Fruit fly (Drosophila melanogaster) whole organism, wandering third instar larva: ENCODE results near the gene Stat92E.
A peak's percentile ranks its signal among the peaks of the same experiment; 100 is the strongest.

Experiments
- Abd-B ChIP-seq: fragments of >200 bp; optimal IDR thresholded peaks from 2 replicates; lab custom pipeline; 2017; ENCODE audit warnings: missing biosample characterization, missing genetic modification characterization
- CG32264 ChIP-seq: fragments of 200-800 bp; sonication (Bioruptor generic); optimal IDR thresholded peaks from 2 replicates; lab custom pipeline; 2016; ENCODE audit warnings: missing biosample characterization, missing genetic modification characterization
- CG9705 ChIP-seq: fragments of 200-800 bp; sonication (Bioruptor generic); optimal IDR thresholded peaks from 2 replicates; lab custom pipeline; 2018; ENCODE audit warnings: missing biosample characterization, mild to moderate bottlenecking, missing genetic modification characterization
- CrebA ChIP-seq: fragments of 200-800 bp; sonication (Bioruptor generic); optimal IDR thresholded peaks from 2 replicates; lab custom pipeline; 2016; ENCODE audit warnings: missing biosample characterization, mild to moderate bottlenecking, missing genetic modification characterization, borderline replicate concordance
- Dfd ChIP-seq: fragments of >200 bp; optimal IDR thresholded peaks from 2 replicates; lab custom pipeline; 2017; ENCODE audit warnings: missing biosample characterization, missing genetic modification characterization
- Dif ChIP-seq: fragments of 200-275, 200-300 bp; sonication (Bioruptor generic); optimal IDR thresholded peaks from 2 replicates; lab custom pipeline; 2018; ENCODE audit warnings: missing biosample characterization, missing genetic modification characterization; ENCODE audit not compliant: partially characterized antibody
- GATAd ChIP-seq: sonication (Bioruptor generic); optimal IDR thresholded peaks from 2 replicates; lab custom pipeline; 2016; ENCODE audit warnings: missing biosample characterization, missing genetic modification characterization
- HLH106 ChIP-seq: fragments of 200-800 bp; optimal IDR thresholded peaks from 3 replicates; lab custom pipeline; 2019; ENCODE audit warnings: missing biosample characterization, mild to moderate bottlenecking, missing genetic modification characterization, moderate library complexity
- Hnf4 ChIP-seq: fragments of 200-800 bp; sonication (Bioruptor generic); optimal IDR thresholded peaks from 2 replicates; lab custom pipeline; 2016; ENCODE audit warnings: missing biosample characterization, mild to moderate bottlenecking, missing genetic modification characterization
- Hr78 ChIP-seq: fragments of >200 bp; optimal IDR thresholded peaks from 2 replicates; lab custom pipeline; 2017; ENCODE audit warnings: missing biosample characterization, missing genetic modification characterization
- Hr83 ChIP-seq: fragments of 200-300 bp; sonication (Bioruptor generic); optimal IDR thresholded peaks from 2 replicates; lab custom pipeline; 2016; ENCODE audit warnings: missing biosample characterization, mild to moderate bottlenecking, missing genetic modification characterization, moderate library complexity; ENCODE audit not compliant: poor library complexity, severe bottlenecking
- Jra ChIP-seq: sonication (Bioruptor generic); optimal IDR thresholded peaks from 2 replicates; lab custom pipeline; 2016; ENCODE audit warnings: missing biosample characterization, missing genetic modification characterization
- Mio ChIP-seq: sonication (Bioruptor generic); optimal IDR thresholded peaks from 2 replicates; lab custom pipeline; 2016; ENCODE audit warnings: missing biosample characterization, missing genetic modification characterization
- Myc ChIP-seq: fragments of >200 bp; optimal IDR thresholded peaks from 2 replicates; lab custom pipeline; 2017
- N ChIP-seq: fragments of >200 bp; optimal IDR thresholded peaks from 2 replicates; lab custom pipeline; 2018; ENCODE audit warnings: missing biosample characterization, missing external identifiers, missing genetic modification characterization
- OdsH ChIP-seq: fragments of 200-800 bp; sonication (Bioruptor generic); optimal IDR thresholded peaks from 2 replicates; lab custom pipeline; 2016; ENCODE audit warnings: missing biosample characterization, mild to moderate bottlenecking, missing genetic modification characterization
- Rel ChIP-seq, 2 experiments: fragments of 200-800 bp; sonication (Bioruptor generic) in 1 of 2; optimal IDR thresholded peaks; 2 replicates in 1 of 2; 3 replicates in 1 of 2; lab custom pipeline; 2016 to 2019; ENCODE audit warnings: mild to moderate bottlenecking in 2 of 2, missing biosample characterization in 2 of 2, missing genetic modification characterization in 2 of 2, moderate library complexity in 1 of 2
- Sp1 ChIP-seq: fragments of 200-800 bp; sonication (Bioruptor generic); optimal IDR thresholded peaks from 3 replicates; lab custom pipeline; 2019; ENCODE audit warnings: missing biosample characterization, mild to moderate bottlenecking, missing genetic modification characterization, moderate library complexity
- Vsx2 ChIP-seq: fragments of 200-300, 225-300 bp; sonication (Bioruptor generic); optimal IDR thresholded peaks from 2 replicates; lab custom pipeline; 2018; ENCODE audit warnings: missing biosample characterization, missing genetic modification characterization; ENCODE audit not compliant: partially characterized antibody
- br ChIP-seq: fragments of 200-800 bp; sonication (Bioruptor generic); optimal IDR thresholded peaks from 2 replicates; lab custom pipeline; 2016; ENCODE audit warnings: missing biosample characterization, missing genetic modification characterization
- brk ChIP-seq: fragments of 200-800 bp; sonication (Bioruptor generic); optimal IDR thresholded peaks from 2 replicates; lab custom pipeline; 2016; ENCODE audit warnings: missing biosample characterization, mild to moderate bottlenecking, missing genetic modification characterization
- dl ChIP-seq, 2 experiments: fragments of 175-275, 200-275 bp in 1 of 2; fragments of 200-275 bp in 1 of 2; sonication (Bioruptor generic); optimal IDR thresholded peaks; lab custom pipeline; 2018; ENCODE audit warnings: mild to moderate bottlenecking in 2 of 2, missing biosample characterization in 2 of 2, missing genetic modification characterization in 2 of 2, moderate library complexity in 2 of 2; ENCODE audit not compliant: partially characterized antibody in 2 of 2, insufficient read depth in 1 of 2
- dmrt93B ChIP-seq: fragments of 200-800 bp; sonication (Bioruptor generic); optimal IDR thresholded peaks from 2 replicates; lab custom pipeline; 2018; ENCODE audit warnings: missing biosample characterization, mild to moderate bottlenecking, missing genetic modification characterization
- dsf ChIP-seq: sonication (Bioruptor generic); optimal IDR thresholded peaks from 2 replicates; lab custom pipeline; 2016; ENCODE audit warnings: missing biosample characterization, missing genetic modification characterization, borderline replicate concordance
- ey ChIP-seq: fragments of 200-800 bp; sonication (Bioruptor generic); optimal IDR thresholded peaks from 2 replicates; lab custom pipeline; 2016; ENCODE audit warnings: missing biosample characterization, missing genetic modification characterization
- foxo ChIP-seq, 2 experiments: fragments of 200-800 bp; sonication (Bioruptor generic); optimal IDR thresholded peaks; 2 replicates in 1 of 2; 3 replicates in 1 of 2; lab custom pipeline; 2016 to 2017; ENCODE audit warnings: missing biosample characterization in 2 of 2, missing genetic modification characterization in 2 of 2
- fru ChIP-seq: fragments of 200-800 bp; sonication (Bioruptor generic); optimal IDR thresholded peaks from 3 replicates; lab custom pipeline; 2016; ENCODE audit warnings: missing biosample characterization, mild to moderate bottlenecking, missing genetic modification characterization
- h ChIP-seq: fragments of 200-800 bp; sonication (Bioruptor generic); optimal IDR thresholded peaks from 3 replicates; lab custom pipeline; 2016; ENCODE audit warnings: missing biosample characterization, mild to moderate bottlenecking, missing genetic modification characterization
- jim ChIP-seq: fragments of 175-275, 200-325 bp; sonication (Bioruptor generic); optimal IDR thresholded peaks from 2 replicates; lab custom pipeline; 2016; ENCODE audit warnings: missing biosample characterization, mild to moderate bottlenecking, missing genetic modification characterization
- lola ChIP-seq: fragments of >200 bp; optimal IDR thresholded peaks from 2 replicates; lab custom pipeline; 2017; ENCODE audit warnings: missing biosample characterization, missing genetic modification characterization
- pan ChIP-seq: fragments of >200 bp; optimal IDR thresholded peaks from 2 replicates; lab custom pipeline; 2017
- psq ChIP-seq: fragments of 200-800 bp; sonication (Bioruptor generic); optimal IDR thresholded peaks from 3 replicates; lab custom pipeline; 2017; ENCODE audit warnings: missing biosample characterization, mild to moderate bottlenecking, missing genetic modification characterization, moderate library complexity
- rgr ChIP-seq: fragments of 200-800 bp; sonication (Bioruptor generic); optimal IDR thresholded peaks from 3 replicates; lab custom pipeline; 2016; ENCODE audit warnings: missing biosample characterization, mild to moderate bottlenecking, missing genetic modification characterization
- sage ChIP-seq: fragments of 200-800 bp; sonication (Bioruptor generic); optimal IDR thresholded peaks from 2 replicates; lab custom pipeline; 2016; ENCODE audit warnings: missing biosample characterization, mild to moderate bottlenecking, missing genetic modification characterization
- sv ChIP-seq: fragments of 200-800 bp; sonication (Bioruptor generic); optimal IDR thresholded peaks from 3 replicates; lab custom pipeline; 2016; ENCODE audit warnings: missing biosample characterization, missing genetic modification characterization
- tai ChIP-seq: sonication (Bioruptor generic); optimal IDR thresholded peaks from 2 replicates; lab custom pipeline; 2016; ENCODE audit warnings: missing biosample characterization, missing genetic modification characterization
- usp ChIP-seq: fragments of >200 bp; optimal IDR thresholded peaks from 2 replicates; lab custom pipeline; 2017; ENCODE audit warnings: missing biosample characterization, missing genetic modification characterization
- woc ChIP-seq: sonication (Bioruptor generic); optimal IDR thresholded peaks from 2 replicates; lab custom pipeline; 2016; ENCODE audit warnings: missing biosample characterization, mild to moderate bottlenecking, missing genetic modification characterization

Gene Stat92E

dm6 chr3R:20579816-20580215 is 27.7 kb upstream of the Stat92E start, which contains the start of the genes EloB and Srp14 (continued):
- TF ChIP-seq dmrt93B (GFP tag; lab: Kevin White, UChicago) (no peak), Jra (GFP tag; lab: Kevin White, UChicago) (peak; percentile 92), CrebA (GFP tag; lab: Kevin White, UChicago) (no peak), HLH106 (peak; percentile 87), GATAd (GFP tag; lab: Kevin White, UChicago) (no peak), Dif (GFP tag; lab: Kevin White, UChicago) (no peak), sage (GFP tag; lab: Kevin White, UChicago) (no peak)

- no peak for TF ChIP-seq N
- TF ChIP-seq Abd-B (GFP tag; lab: Kevin White, UChicago): no peak
- no peak for TF ChIP-seq brk (GFP tag; lab: Kevin White, UChicago)
Measured at dm6 chr3R:20576789-20577188, 24.7 kb upstream of the Stat92E start, which contains the start of the genes TFAM and CG5412. TSS of gene TFAM (minus strand) at chr3R:20577010. TSS of gene CG5412 (plus strand) at chr3R:20577053.

dm6 chr3R:20574535-20574980 is 22.4 kb upstream of the Stat92E start:
- peak; percentile 3 for TF ChIP-seq ey (GFP tag; lab: Kevin White, UChicago)
- no peak for TF ChIP-seq N
- TF ChIP-seq GATAd (GFP tag; lab: Kevin White, UChicago): no peak
- no peak for TF ChIP-seq Jra (GFP tag; lab: Kevin White, UChicago)
- no peak for TF ChIP-seq sage (GFP tag; lab: Kevin White, UChicago)
- no peak for TF ChIP-seq pan (lab: Kevin White, UChicago)
- TF ChIP-seq CG9705 (GFP tag; lab: Kevin White, UChicago): no peak
- no peak for TF ChIP-seq Vsx2 (GFP tag; lab: Kevin White, UChicago)
- TF ChIP-seq h (GFP tag; lab: Kevin White, UChicago): no peak
- no peak for TF ChIP-seq OdsH (GFP tag; lab: Kevin White, UChicago)
- TF ChIP-seq fru (GFP tag; lab: Kevin White, UChicago): no peak
- no peak for TF ChIP-seq usp (GFP tag; lab: Kevin White, UChicago)
- peak; percentile 37 for TF ChIP-seq rgr
- TF ChIP-seq Mio (GFP tag; lab: Kevin White, UChicago): no peak
- TF ChIP-seq psq (GFP tag; lab: Kevin White, UChicago): no peak
- no peak for TF ChIP-seq Hr78
- TF ChIP-seq lola: no peak
- no peak for TF ChIP-seq brk (GFP tag; lab: Kevin White, UChicago)
- TF ChIP-seq Dfd: no peak
- no peak for TF ChIP-seq woc (GFP tag; lab: Kevin White, UChicago)
- TF ChIP-seq CG32264 (GFP tag; lab: Kevin White, UChicago): no peak
- TF ChIP-seq dl (GFP tag; optimal IDR thresholded peaks at IDR 0.05; lab: Kevin White, UChicago; ENCODE audit: insufficient read depth in 1 of 2, partially characterized antibody in 2 of 2): no peak
- TF ChIP-seq jim (GFP tag; lab: Kevin White, UChicago): no peak
- TF ChIP-seq Hr83 (GFP tag; lab: Kevin White, UChicago): peak; percentile 80
- no peak for TF ChIP-seq Hnf4 (GFP tag; lab: Kevin White, UChicago)
- TF ChIP-seq foxo (GFP tag; optimal IDR thresholded peaks at IDR 0.05; lab: Kevin White, UChicago): peak in 1 of 2 experiments; percentile 47
- no peak for TF ChIP-seq HLH106
- no peak for TF ChIP-seq sv
- TF ChIP-seq tai: no peak
- TF ChIP-seq Dif (GFP tag; lab: Kevin White, UChicago): peak; percentile 73
- peak; percentile 15 for TF ChIP-seq Myc (lab: Kevin White, UChicago)
- TF ChIP-seq Sp1 (GFP tag; lab: Kevin White, UChicago): peak; percentile 48
- TF ChIP-seq Rel (GFP tag; optimal IDR thresholded peaks at IDR 0.05; lab: Kevin White, UChicago): no peak
- TF ChIP-seq Rel (tag; optimal IDR thresholded peaks at IDR 0.05; lab: Kevin White, UChicago): peak; percentile 14
- no peak for TF ChIP-seq br (GFP tag; lab: Kevin White, UChicago)
- TF ChIP-seq dsf: no peak
- TF ChIP-seq Abd-B (GFP tag; lab: Kevin White, UChicago): no peak
